Worm (Caenorhabditis elegans): ENCODE results near the gene C08F11.7.

DNA sequence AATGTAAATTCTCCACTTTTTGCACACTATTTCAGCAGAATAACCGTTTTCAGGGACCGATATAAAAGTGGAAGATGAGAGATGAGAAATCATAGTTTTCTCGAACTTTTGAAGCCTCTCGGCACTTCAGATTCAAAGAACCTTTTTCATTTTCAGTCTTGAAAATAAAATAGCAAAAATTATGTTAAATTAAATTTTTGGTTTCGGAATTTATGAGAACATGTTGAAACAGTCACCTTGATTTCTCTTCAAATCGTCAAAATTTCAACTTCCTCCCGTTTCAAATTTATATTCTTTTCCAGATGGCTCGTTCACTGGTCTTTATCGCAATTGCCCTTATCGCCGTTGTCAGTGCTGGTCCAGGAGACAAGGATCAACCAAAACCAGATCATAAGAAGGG is 41.6 kb downstream of the C08F11.7 start, which contains the start of gene srlf-26:
- TF ChIP-seq tra-4 (tag; optimal IDR thresholded peaks at IDR 0.05) (no peak), hmbx-1 (tag; optimal IDR thresholded peaks at IDR 0.05) (no peak), hmg-4 (GFP tag; optimal IDR thresholded peaks at IDR 0.05) (no peak), hnd-1 (tag; optimal IDR thresholded peaks at IDR 0.05) (no peak), flt-1 (GFP tag; IDR thresholded peaks at IDR 0.05) (no peak), tbx-11 (GFP tag; IDR thresholded peaks at IDR 0.05) (no peak), ama-1 (optimal IDR thresholded peaks at IDR 0.05) (no peak), pes-1 (GFP tag; IDR thresholded peaks at IDR 0.05) (no peak), aly-1 (tag; optimal IDR thresholded peaks at IDR 0.05) (no peak), scrt-1 (GFP tag; IDR thresholded peaks at IDR 0.05) (no peak), F13C5.2 (tag; optimal IDR thresholded peaks at IDR 0.05) (no peak), B0310.2 (tag; optimal IDR thresholded peaks at IDR 0.05) (no peak), tbx-37 (GFP tag; conservative IDR thresholded peaks at IDR 0.05) (no peak)
